Fruit fly (Drosophila melanogaster) whole organism, embryonic: Measurements from ENCODE around the gene PIG-B.
A peak's percentile ranks its signal among the peaks of the same experiment; 100 is the strongest.

Experiments used
- BtbVII ChIP-seq: fragments of 200-800 bp; sonication (Bioruptor generic); optimal IDR thresholded peaks from 3 replicates; lab custom pipeline; 2017; ENCODE audit warnings: missing biosample characterization, mild to moderate bottlenecking, missing genetic modification characterization
- Bteb2 ChIP-seq: fragments of 200-800 bp; sonication (Bioruptor generic); optimal IDR thresholded peaks from 2 replicates; lab custom pipeline; 2016; ENCODE audit warnings: missing biosample characterization, missing genetic modification characterization
- CG11456 ChIP-seq: fragments of 200-800 bp; sonication (Bioruptor generic); IDR thresholded peaks from 3 replicates; pipeline ENCODE4 v1.3.6; 2022; ENCODE audit warnings: missing biosample characterization, missing genetic modification characterization
- CG11504 ChIP-seq: fragments of 200-800 bp; sonication (Bioruptor generic); optimal IDR thresholded peaks from 3 replicates; lab custom pipeline; 2019; ENCODE audit warnings: missing biosample characterization, mild to moderate bottlenecking, missing genetic modification characterization, moderate library complexity
- CG12744 ChIP-seq: fragments of 200-800 bp; sonication (Bioruptor generic); optimal IDR thresholded peaks from 2 replicates; lab custom pipeline; 2016; ENCODE audit warnings: missing biosample characterization, missing genetic modification characterization
- CG13287 ChIP-seq: fragments of 200-800 bp; sonication (Bioruptor generic); IDR thresholded peaks from 2 replicates; pipeline ENCODE4 v1.3.6; 2022; ENCODE audit warnings: missing biosample characterization, missing genetic modification characterization; ENCODE audit not compliant: partially characterized antibody
- CG13296 ChIP-seq: fragments of 200-800 bp; sonication (Bioruptor generic); optimal IDR thresholded peaks from 3 replicates; lab custom pipeline; 2018; ENCODE audit warnings: missing biosample characterization, mild to moderate bottlenecking, missing genetic modification characterization
- CG13624 ChIP-seq: fragments of 200-800 bp; sonication (Bioruptor generic); optimal IDR thresholded peaks from 2 replicates; lab custom pipeline; 2016; ENCODE audit warnings: missing biosample characterization, missing genetic modification characterization
- CG13775 ChIP-seq: fragments of 200-800 bp; sonication (Bioruptor generic); optimal IDR thresholded peaks from 3 replicates; lab custom pipeline; 2017; ENCODE audit warnings: missing biosample characterization, mild to moderate bottlenecking, missing genetic modification characterization
- CG14965 ChIP-seq: fragments of 200-800 bp; sonication (Bioruptor generic); optimal IDR thresholded peaks from 2 replicates; lab custom pipeline; 2016; ENCODE audit warnings: missing biosample characterization, missing genetic modification characterization, borderline replicate concordance
- CG15514 ChIP-seq: fragments of 200-800 bp; sonication (Bioruptor generic); optimal IDR thresholded peaks from 3 replicates; lab custom pipeline; 2017; ENCODE audit warnings: missing biosample characterization, missing genetic modification characterization, mild to moderate bottlenecking, moderate library complexity, missing genetic modification reagents
- CG1603 ChIP-seq: fragments of 200-800 bp; sonication (Bioruptor generic); optimal IDR thresholded peaks from 2 replicates; lab custom pipeline; 2019; ENCODE audit warnings: missing biosample characterization, mild to moderate bottlenecking, missing genetic modification characterization, moderate library complexity
- CG16863 ChIP-seq: fragments of 200-800 bp; sonication (Bioruptor generic); optimal IDR thresholded peaks from 3 replicates; lab custom pipeline; 2016; ENCODE audit warnings: missing biosample characterization, missing genetic modification characterization
- CG17361 ChIP-seq: fragments of 200-800 bp; sonication (Bioruptor generic); IDR thresholded peaks from 3 replicates; pipeline ENCODE4 v1.3.6; 2022; ENCODE audit warnings: missing biosample characterization, missing genetic modification characterization
- CG17829 ChIP-seq: fragments of 200-800 bp; optimal IDR thresholded peaks from 2 replicates; lab custom pipeline; 2019; ENCODE audit warnings: missing biosample characterization, mild to moderate bottlenecking, missing genetic modification characterization, moderate library complexity
- CG18476 ChIP-seq: fragments of 200-800 bp; sonication (Bioruptor generic); optimal IDR thresholded peaks from 2 replicates; lab custom pipeline; 2016; ENCODE audit warnings: missing biosample characterization, mild to moderate bottlenecking, missing genetic modification characterization
- CG18764 ChIP-seq: fragments of 200-800 bp; sonication (Bioruptor generic); optimal IDR thresholded peaks from 3 replicates; lab custom pipeline; 2016; ENCODE audit warnings: missing biosample characterization, missing genetic modification characterization
- CG33213 ChIP-seq: fragments of 200-800 bp; sonication (Bioruptor generic); optimal IDR thresholded peaks from 3 replicates; lab custom pipeline; 2016; ENCODE audit warnings: missing biosample characterization, missing genetic modification characterization
- CG4282 ChIP-seq: fragments of 200-800 bp; sonication (Bioruptor generic); optimal IDR thresholded peaks from 2 replicates; lab custom pipeline; 2016; ENCODE audit warnings: missing biosample characterization, missing genetic modification characterization
- CG4854 ChIP-seq: fragments of 200-800 bp; sonication (Bioruptor generic); optimal IDR thresholded peaks from 2 replicates; lab custom pipeline; 2016; ENCODE audit warnings: missing biosample characterization, missing genetic modification characterization, inconsistent platforms
- CG9797 ChIP-seq: fragments of 200-800 bp; sonication (Bioruptor generic); optimal IDR thresholded peaks from 3 replicates; lab custom pipeline; 2018; ENCODE audit warnings: missing biosample characterization, mild to moderate bottlenecking, missing genetic modification characterization
- CTCF ChIP-seq: fragments of 200-800 bp; sonication (Bioruptor generic); optimal IDR thresholded peaks from 2 replicates; lab custom pipeline; 2017; ENCODE audit warnings: missing biosample characterization, mild to moderate bottlenecking, missing genetic modification characterization, moderate library complexity
- CkIIα-i1 ChIP-seq: fragments of 200-800 bp; sonication (Bioruptor generic); IDR thresholded peaks from 2 replicates; pipeline ENCODE4 v1.3.6; 2022; ENCODE audit warnings: missing biosample characterization, missing genetic modification characterization
- H15 ChIP-seq: fragments of 200-800 bp; sonication (Bioruptor generic); IDR thresholded peaks from 3 replicates; pipeline ENCODE4 v1.3.6; 2022; ENCODE audit warnings: missing biosample characterization, missing genetic modification characterization
- Hr39 ChIP-seq: fragments of >200 bp; optimal IDR thresholded peaks from 2 replicates; lab custom pipeline; 2017
- Neu2 ChIP-seq: fragments of 200-800 bp; sonication (Bioruptor generic); optimal IDR thresholded peaks from 3 replicates; lab custom pipeline; 2016; ENCODE audit warnings: missing biosample characterization, missing genetic modification characterization, borderline replicate concordance
- Side ChIP-seq: fragments of 200-800 bp; sonication (Bioruptor generic); optimal IDR thresholded peaks from 2 replicates; lab custom pipeline; 2016; ENCODE audit warnings: missing biosample characterization, missing genetic modification characterization
- Sox102F ChIP-seq: fragments of 200-800 bp; sonication (Bioruptor generic); optimal IDR thresholded peaks from 2 replicates; lab custom pipeline; 2018; ENCODE audit warnings: missing biosample characterization, mild to moderate bottlenecking, missing genetic modification characterization, moderate library complexity
- Xbp1 ChIP-seq: fragments of 200-800 bp; sonication (Bioruptor generic); optimal IDR thresholded peaks from 3 replicates; lab custom pipeline; 2016; ENCODE audit warnings: missing biosample characterization, mild to moderate bottlenecking, missing genetic modification characterization
- al ChIP-seq: fragments of 200-800 bp; sonication (Bioruptor generic); IDR thresholded peaks from 2 replicates; pipeline ENCODE4 v1.3.6; 2022; ENCODE audit warnings: missing biosample characterization, missing genetic modification characterization
- aop ChIP-seq: fragments of 200-800 bp; sonication (Bioruptor generic); IDR thresholded peaks from 2 replicates; pipeline ENCODE4 v1.3.6; 2022; ENCODE audit warnings: missing biosample characterization, missing genetic modification characterization
- bbx ChIP-seq: fragments of 200-800 bp; sonication (Bioruptor generic); IDR thresholded peaks from 2 replicates; pipeline ENCODE4 v1.3.6; 2022; ENCODE audit warnings: missing biosample characterization, missing genetic modification characterization; ENCODE audit not compliant: partially characterized antibody
- bowl ChIP-seq: fragments of 200-800 bp; sonication (Bioruptor generic); IDR thresholded peaks from 2 replicates; pipeline ENCODE4 v1.3.6; 2022; ENCODE audit warnings: missing biosample characterization, missing genetic modification characterization
- bsh ChIP-seq, 2 experiments: fragments of 200-800 bp; sonication (Bioruptor generic); optimal IDR thresholded peaks; 2 replicates each; lab custom pipeline; 2017 to 2018; ENCODE audit warnings: mild to moderate bottlenecking in 2 of 2, missing biosample characterization in 2 of 2, missing genetic modification characterization in 2 of 2, moderate library complexity in 1 of 2
- chm ChIP-seq: fragments of 200-800 bp; sonication (Bioruptor generic); IDR thresholded peaks from 2 replicates; pipeline ENCODE4 v1.3.6; 2022; ENCODE audit warnings: missing biosample characterization, missing genetic modification characterization
- dati ChIP-seq: fragments of 200-800 bp; sonication (Bioruptor generic); IDR thresholded peaks from 2 replicates; pipeline ENCODE4 v1.3.6; 2022; ENCODE audit warnings: missing biosample characterization, missing genetic modification characterization
- dm ChIP-seq: fragments of 200-800 bp; sonication (Bioruptor generic); optimal IDR thresholded peaks from 3 replicates; lab custom pipeline; 2016; ENCODE audit warnings: missing biosample characterization, missing genetic modification characterization
- dmrt11E ChIP-seq: fragments of 200-800 bp; sonication (Bioruptor generic); optimal IDR thresholded peaks from 3 replicates; lab custom pipeline; 2018; ENCODE audit warnings: missing biosample characterization, mild to moderate bottlenecking, missing genetic modification characterization, moderate library complexity
- eyg ChIP-seq: fragments of 200-800 bp; sonication (Bioruptor generic); optimal IDR thresholded peaks from 3 replicates; lab custom pipeline; 2016; ENCODE audit warnings: missing biosample characterization, missing genetic modification characterization
- fd3F ChIP-seq: fragments of 200-800 bp; sonication (Bioruptor generic); optimal IDR thresholded peaks from 2 replicates; lab custom pipeline; 2018; ENCODE audit warnings: missing biosample characterization, mild to moderate bottlenecking, missing genetic modification characterization, moderate library complexity
- fd96Cb ChIP-seq: fragments of 200-800 bp; sonication (Bioruptor generic); optimal IDR thresholded peaks from 2 replicates; lab custom pipeline; 2018; ENCODE audit warnings: missing biosample characterization, mild to moderate bottlenecking, missing genetic modification characterization, moderate library complexity
- ham ChIP-seq: fragments of 200-800 bp; sonication (Bioruptor generic); IDR thresholded peaks from 2 replicates; pipeline ENCODE4 v1.3.6; 2022; ENCODE audit warnings: missing biosample characterization, missing genetic modification characterization
- ind ChIP-seq: fragments of 200-800 bp; sonication (Bioruptor generic); optimal IDR thresholded peaks from 3 replicates; lab custom pipeline; 2016; ENCODE audit warnings: missing biosample characterization, missing genetic modification characterization
- insv ChIP-seq, 2 experiments: fragments of 200-800 bp; sonication (Bioruptor generic); optimal IDR thresholded peaks; 3 replicates each; lab custom pipeline; 2016 to 2018; ENCODE audit warnings: missing biosample characterization in 2 of 2, missing genetic modification characterization in 2 of 2
- lab ChIP-seq: fragments of 200-800 bp; sonication (Bioruptor generic); optimal IDR thresholded peaks from 3 replicates; lab custom pipeline; 2017; ENCODE audit warnings: missing biosample characterization, missing genetic modification characterization, mild to moderate bottlenecking, moderate library complexity, missing genetic modification reagents
- nerfin-1 ChIP-seq: fragments of 200-800 bp; sonication (Bioruptor generic); optimal IDR thresholded peaks from 3 replicates; lab custom pipeline; 2019; ENCODE audit warnings: missing biosample characterization, mild to moderate bottlenecking, missing genetic modification characterization, moderate library complexity
- ssp ChIP-seq: fragments of 200-800 bp; sonication (Bioruptor generic); IDR thresholded peaks from 2 replicates; pipeline ENCODE4 v1.3.6; 2022; ENCODE audit warnings: missing biosample characterization, missing genetic modification characterization
- tio ChIP-seq: fragments of 200-800 bp; sonication (Bioruptor generic); optimal IDR thresholded peaks from 2 replicates; lab custom pipeline; 2017; ENCODE audit warnings: missing biosample characterization, missing genetic modification characterization, inconsistent platforms
- vfl ChIP-seq: fragments of 200-800 bp; sonication (Bioruptor generic); optimal IDR thresholded peaks from 2 replicates; lab custom pipeline; 2016; ENCODE audit warnings: missing biosample characterization, missing genetic modification characterization
- wor ChIP-seq: fragments of 200-800 bp; sonication (Bioruptor generic); IDR thresholded peaks from 2 replicates; pipeline ENCODE4 v1.3.6; 2022; ENCODE audit warnings: missing biosample characterization, missing genetic modification characterization

The PIG-B gene

dm6 chr3L:3785002-3785661, 25.9 kb upstream of the PIG-B start (continued):
- TF ChIP-seq CG13624 (GFP tag; lab: Kevin White, UChicago) (peak; percentile 94), CG18764 (GFP tag; lab: Kevin White, UChicago) (peak; percentile 87), Side (GFP tag; lab: Kevin White, UChicago) (peak; percentile 93), eyg (GFP tag; lab: Kevin White, UChicago) (peak; percentile 82), vfl (GFP tag; lab: Kevin White, UChicago) (peak; percentile 79), fd3F (GFP tag; lab: Kevin White, UChicago) (peak; percentile 83), insv (GFP tag; optimal IDR thresholded peaks at IDR 0.05; lab: Kevin White, UChicago) (peak; percentile 34 to 35), Xbp1 (peak; percentile 96), CG17829 (peak; percentile 85), lab (GFP tag; lab: Kevin White, UChicago) (peak; percentile 92), aop (GFP tag; lab: Robert Waterston, UW) (peak; percentile 88), dati (peak; percentile 93), CG12744 (GFP tag; lab: Kevin White, UChicago) (peak; percentile 83), CG14965 (GFP tag; lab: Kevin White, UChicago) (peak; percentile 80), CG4854 (GFP tag; lab: Kevin White, UChicago) (peak; percentile 55), CkIIα-i1 (peak; percentile 89), Sox102F (GFP tag; lab: Kevin White, UChicago) (peak; percentile 97), CG13775 (GFP tag; lab: Kevin White, UChicago) (peak; percentile 89), ssp (GFP tag; lab: Robert Waterston, UW) (peak; percentile 89), CG18476 (peak; percentile 78), bbx (GFP tag; lab: Robert Waterston, UW) (0 out of 2 replicates have a peak, but pooled peaks have one; percentile 35), CTCF (GFP tag; lab: Kevin White, UChicago) (peak; percentile 31), dmrt11E (tag; lab: Kevin White, UChicago) (peak; percentile 94), nerfin-1 (tag; lab: Kevin White, UChicago) (peak; percentile 70), CG16863 (peak; percentile 96), chm (GFP tag; lab: Robert Waterston, UW) (peak; percentile 93), CG11504 (peak; percentile 91), wor (GFP tag; lab: Robert Waterston, UW) (peak; percentile 94), Bteb2 (GFP tag; lab: Kevin White, UChicago) (peak; percentile 90), CG13296 (GFP tag; lab: Kevin White, UChicago) (peak; percentile 46), al (GFP tag; lab: Robert Waterston, UW) (peak; percentile 88), dm (GFP tag; lab: Kevin White, UChicago) (peak; percentile 89), CG11456 (GFP tag; lab: Robert Waterston, UW) (peak; percentile 93), Hr39 (lab: Kevin White, UChicago) (no peak), ham (peak; percentile 73), tio (GFP tag; lab: Kevin White, UChicago) (peak; percentile 93), bowl (GFP tag; lab: Robert Waterston, UW) (peak; percentile 83), ind (GFP tag; lab: Kevin White, UChicago) (peak; percentile 91), H15 (peak; percentile 98), CG33213 (GFP tag; lab: Kevin White, UChicago) (peak; percentile 84), CG15514 (peak; percentile 60), CG9797 (GFP tag; lab: Kevin White, UChicago) (no peak), CG4282 (GFP tag; lab: Kevin White, UChicago) (peak; percentile 97), CG13287 (peak; percentile 43; the same call in 1 of the 2 replicates), BtbVII (peak; percentile 68), CG17361 (GFP tag; lab: Robert Waterston, UW) (peak; percentile 86), fd96Cb (tag; lab: Kevin White, UChicago) (peak; percentile 89), bsh (GFP tag; optimal IDR thresholded peaks at IDR 0.05; lab: Kevin White, UChicago) (peak; percentile 96 to 97), Neu2 (peak; percentile 85), CG1603 (tag; lab: Kevin White, UChicago) (peak; percentile 98)
